Worm (Caenorhabditis elegans) whole organism, young adult: ENCODE data around the gene srj-40.

Experiments
- F39B2.1 ChIP-seq: fragments of 200-800 bp; sonication (Bioruptor generic); IDR thresholded peaks from 2 replicates; pipeline ENCODE4 v1.3.6; 2022; ENCODE audit warnings: missing genetic modification reagents, missing genetic modification characterization, missing compliant biosample characterization
- fkh-3 ChIP-seq: sonication (generic microtip); optimal IDR thresholded peaks from 2 replicates; lab custom pipeline; 2016; ENCODE audit warnings: mild to moderate bottlenecking, missing genetic modification characterization, missing compliant biosample characterization
- unc-130 ChIP-seq: sonication (generic microtip); optimal IDR thresholded peaks from 2 replicates; lab custom pipeline; 2016; ENCODE audit warnings: missing genetic modification reagents, missing genetic modification characterization, missing compliant biosample characterization

DNA sequence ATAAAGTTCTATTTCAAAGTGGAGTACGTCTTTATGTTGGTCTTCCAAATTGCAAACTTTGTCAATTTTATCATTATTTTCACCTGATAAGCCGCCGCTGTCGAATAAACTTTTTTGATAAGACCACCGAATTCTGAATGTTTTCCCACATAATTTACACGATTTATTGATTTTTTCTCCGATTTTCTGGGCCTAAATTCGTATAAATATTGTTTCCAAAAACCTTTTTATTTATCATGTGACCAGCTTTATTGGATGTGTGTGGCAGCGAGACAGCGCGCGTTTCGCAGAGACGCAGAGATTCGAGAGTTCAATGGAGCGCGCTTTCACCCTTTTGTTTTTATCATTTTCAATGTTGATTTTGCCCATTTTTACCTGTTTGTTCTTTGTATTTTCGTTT lies 41.4 kb downstream of the srj-40 start:
- TF ChIP-seq F39B2.1 (no peak), unc-130 (GFP tag; lab: Kevin White, UChicago) (no peak), fkh-3 (tag; lab: Kevin White, UChicago) (no peak)
